Fruit fly (Drosophila melanogaster) whole organism, embryonic: ENCODE results near the gene CG9662.

Experiments
- Adf1 ChIP-seq: fragments of 200-800 bp; sonication (Bioruptor generic); IDR thresholded peaks from 2 replicates; pipeline ENCODE4 v1.3.6; 2022; ENCODE audit warnings: missing biosample characterization, missing genetic modification characterization
- CG10267 ChIP-seq: fragments of 200-800 bp; sonication (Bioruptor generic); optimal IDR thresholded peaks from 2 replicates; lab custom pipeline; 2018; ENCODE audit warnings: missing biosample characterization, mild to moderate bottlenecking, missing genetic modification characterization, moderate library complexity
- CG11093 ChIP-seq: fragments of 200-800 bp; sonication (Bioruptor generic); IDR thresholded peaks from 3 replicates; pipeline ENCODE4 v1.3.6; 2022; ENCODE audit warnings: missing biosample characterization, missing genetic modification characterization
- CG12236 ChIP-seq: fragments of 200-800 bp; sonication (Bioruptor generic); optimal IDR thresholded peaks from 2 replicates; lab custom pipeline; 2016; ENCODE audit warnings: missing biosample characterization, missing genetic modification characterization
- CG12769 ChIP-seq: fragments of 200-800 bp; sonication (Bioruptor generic); optimal IDR thresholded peaks from 2 replicates; lab custom pipeline; 2019; ENCODE audit warnings: missing biosample characterization, mild to moderate bottlenecking, missing genetic modification characterization, moderate library complexity
- CG13287 ChIP-seq: fragments of 200-800 bp; sonication (Bioruptor generic); IDR thresholded peaks from 2 replicates; pipeline ENCODE4 v1.3.6; 2022; ENCODE audit warnings: missing biosample characterization, missing genetic modification characterization; ENCODE audit not compliant: partially characterized antibody
- CG15479 ChIP-seq: fragments of 200-800 bp; sonication (Bioruptor generic); optimal IDR thresholded peaks from 3 replicates; lab custom pipeline; 2019; ENCODE audit warnings: missing biosample characterization, mild to moderate bottlenecking, missing genetic modification characterization, moderate library complexity
- CG17385 ChIP-seq: fragments of 200-800 bp; sonication (Bioruptor generic); optimal IDR thresholded peaks from 3 replicates; lab custom pipeline; 2018; ENCODE audit warnings: missing biosample characterization, mild to moderate bottlenecking, missing genetic modification characterization
- CG18262 ChIP-seq: fragments of 200-800 bp; optimal IDR thresholded peaks from 3 replicates; lab custom pipeline; 2019; ENCODE audit warnings: missing biosample characterization, mild to moderate bottlenecking, missing genetic modification characterization, moderate library complexity
- CG2129 ChIP-seq: fragments of 200-800 bp; sonication (Bioruptor generic); IDR thresholded peaks from 2 replicates; pipeline ENCODE4 v1.3.6; 2022; ENCODE audit warnings: missing biosample characterization, missing genetic modification characterization; ENCODE audit not compliant: partially characterized antibody
- CG32767 ChIP-seq: fragments of 200-800 bp; sonication (Bioruptor generic); IDR thresholded peaks from 2 replicates; pipeline ENCODE4 v1.3.6; 2022; ENCODE audit warnings: missing biosample characterization, missing genetic modification characterization
- CG3407 ChIP-seq: fragments of 200-800 bp; sonication (Bioruptor generic); optimal IDR thresholded peaks from 2 replicates; lab custom pipeline; 2018; ENCODE audit warnings: missing biosample characterization, mild to moderate bottlenecking, missing genetic modification characterization
- CG42726 ChIP-seq: fragments of 200-800 bp; sonication (Bioruptor generic); IDR thresholded peaks from 2 replicates; pipeline ENCODE4 v1.3.6; 2022; ENCODE audit warnings: missing biosample characterization, missing genetic modification characterization; ENCODE audit not compliant: partially characterized antibody
- CG43689 ChIP-seq: fragments of 200-800 bp; sonication (Bioruptor generic); IDR thresholded peaks from 2 replicates; pipeline ENCODE4 v1.3.6; 2022; ENCODE audit warnings: missing biosample characterization, missing genetic modification characterization
- CG4707 ChIP-seq: fragments of 200-800 bp; sonication (Bioruptor generic); optimal IDR thresholded peaks from 2 replicates; lab custom pipeline; 2018; ENCODE audit warnings: missing biosample characterization, mild to moderate bottlenecking, missing genetic modification characterization, moderate library complexity
- CG4730 ChIP-seq: fragments of 200-800 bp; sonication (Bioruptor generic); IDR thresholded peaks from 2 replicates; pipeline ENCODE4 v1.3.6; 2022; ENCODE audit warnings: missing biosample characterization, missing genetic modification characterization
- CG6272 ChIP-seq: fragments of 200-800 bp; sonication (Bioruptor generic); IDR thresholded peaks from 2 replicates; pipeline ENCODE4 v1.3.6; 2022; ENCODE audit warnings: missing biosample characterization, missing genetic modification characterization
- CoRest ChIP-seq: fragments of 200-800 bp; sonication (Bioruptor generic); optimal IDR thresholded peaks from 3 replicates; lab custom pipeline; 2018; ENCODE audit warnings: missing biosample characterization, mild to moderate bottlenecking, missing genetic modification characterization, moderate library complexity
- D19B ChIP-seq: fragments of 200-800 bp; sonication (Bioruptor generic); optimal IDR thresholded peaks from 2 replicates; lab custom pipeline; 2017; ENCODE audit warnings: missing biosample characterization, mild to moderate bottlenecking, missing genetic modification characterization
- ERR ChIP-seq: fragments of 200-800 bp; sonication (Bioruptor generic); optimal IDR thresholded peaks from 2 replicates; lab custom pipeline; 2016; ENCODE audit warnings: missing biosample characterization, missing genetic modification characterization
- GATAe ChIP-seq: fragments of 200-800 bp; sonication (Bioruptor generic); conservative IDR thresholded peaks from 2 replicates; pipeline ENCODE4 v1.3.6; 2022; ENCODE audit warnings: missing biosample characterization, missing genetic modification characterization
- Gsc ChIP-seq: fragments of 200-800 bp; sonication (Bioruptor generic); IDR thresholded peaks from 2 replicates; pipeline ENCODE4 v1.3.6; 2022; ENCODE audit warnings: missing biosample characterization, missing genetic modification characterization
- HLH54F ChIP-seq: fragments of 200-800 bp; sonication (Bioruptor generic); optimal IDR thresholded peaks from 3 replicates; lab custom pipeline; 2016; ENCODE audit warnings: missing biosample characterization, missing genetic modification characterization
- Hsf ChIP-seq: fragments of 200-800 bp; sonication (Bioruptor generic); optimal IDR thresholded peaks from 3 replicates; lab custom pipeline; 2016; ENCODE audit warnings: missing biosample characterization, missing genetic modification characterization
- Mes4 ChIP-seq: fragments of 200-800 bp; sonication (Bioruptor generic); optimal IDR thresholded peaks from 2 replicates; lab custom pipeline; 2016; ENCODE audit warnings: missing biosample characterization, missing genetic modification characterization
- Mrtf ChIP-seq: fragments of 200-800 bp; sonication (Bioruptor generic); IDR thresholded peaks from 3 replicates; pipeline ENCODE4 v1.3.6; 2022; ENCODE audit warnings: missing biosample characterization, missing genetic modification characterization
- Oaz ChIP-seq: fragments of 200-800 bp; sonication (Bioruptor generic); IDR thresholded peaks from 2 replicates; pipeline ENCODE4 v1.3.6; 2022; ENCODE audit warnings: missing biosample characterization, missing genetic modification characterization
- Ravus ChIP-seq: fragments of 200-800 bp; sonication (Bioruptor generic); IDR thresholded peaks from 2 replicates; pipeline ENCODE4 v1.3.6; 2022; ENCODE audit warnings: missing biosample characterization, missing genetic modification characterization
- Spps ChIP-seq: fragments of 200-800 bp; sonication (Bioruptor generic); optimal IDR thresholded peaks from 2 replicates; lab custom pipeline; 2018; ENCODE audit warnings: missing biosample characterization, mild to moderate bottlenecking, missing genetic modification characterization
- TFAM ChIP-seq: fragments of 200-800 bp; sonication (Bioruptor generic); optimal IDR thresholded peaks from 2 replicates; lab custom pipeline; 2017; ENCODE audit warnings: missing biosample characterization, missing genetic modification characterization, inconsistent platforms
- Trl ChIP-seq, 3 experiments: fragments of >200 bp in 2 of 3; fragments of 200-800 bp in 1 of 3; sonication (Bioruptor generic) in 1 of 3; optimal IDR thresholded peaks; 2 replicates in 1 of 3; 3 replicates in 2 of 3; lab custom pipeline; 2016 to 2017; ENCODE audit warnings: missing biosample characterization in 1 of 3, missing genetic modification characterization in 1 of 3
- bbx ChIP-seq: fragments of 200-800 bp; sonication (Bioruptor generic); IDR thresholded peaks from 2 replicates; pipeline ENCODE4 v1.3.6; 2022; ENCODE audit warnings: missing biosample characterization, missing genetic modification characterization; ENCODE audit not compliant: partially characterized antibody
- cato ChIP-seq: fragments of 200-800 bp; sonication (Bioruptor generic); optimal IDR thresholded peaks from 2 replicates; lab custom pipeline; 2016; ENCODE audit warnings: missing biosample characterization, missing genetic modification characterization, borderline replicate concordance
- dmrt11E ChIP-seq: fragments of 200-800 bp; sonication (Bioruptor generic); optimal IDR thresholded peaks from 3 replicates; lab custom pipeline; 2018; ENCODE audit warnings: missing biosample characterization, mild to moderate bottlenecking, missing genetic modification characterization, moderate library complexity
- ewg ChIP-seq: fragments of 200-800 bp; sonication (Bioruptor generic); optimal IDR thresholded peaks from 3 replicates; lab custom pipeline; 2017; ENCODE audit warnings: mild to moderate bottlenecking, missing biosample characterization, missing genetic modification reagents, missing genetic modification characterization
- hb ChIP-seq: fragments of 200-800 bp; sonication (Bioruptor generic); IDR thresholded peaks from 3 replicates; pipeline ENCODE4 v1.3.6; 2022; ENCODE audit warnings: missing biosample characterization, missing genetic modification characterization; ENCODE audit not compliant: partially characterized antibody
- kni ChIP-seq: fragments of 200-800 bp; sonication (Bioruptor generic); optimal IDR thresholded peaks from 3 replicates; lab custom pipeline; 2017; ENCODE audit warnings: mild to moderate bottlenecking, missing biosample characterization, missing genetic modification reagents, missing genetic modification characterization
- nerfin-2 ChIP-seq: fragments of 200-800 bp; sonication (Bioruptor generic); IDR thresholded peaks from 2 replicates; pipeline ENCODE4 v1.3.6; 2022; ENCODE audit warnings: missing biosample characterization, missing genetic modification characterization; ENCODE audit not compliant: partially characterized antibody
- org-1 ChIP-seq: fragments of 200-800 bp; sonication (Bioruptor generic); optimal IDR thresholded peaks from 2 replicates; lab custom pipeline; 2017; ENCODE audit warnings: missing biosample characterization, missing genetic modification characterization
- pan ChIP-seq, 4 experiments: fragments of >200 bp in 3 of 4; fragments of 200-800 bp in 1 of 4; sonication (Bioruptor generic) in 1 of 4; optimal IDR thresholded peaks in 3 of 4; IDR thresholded peaks in 1 of 4; 2 replicates each; pipeline versions ENCODE4 v1.3.6 to Lab custom; 2017 to 2022; ENCODE audit warnings: missing biosample characterization in 2 of 4, missing genetic modification characterization in 2 of 4, mixed read lengths in 1 of 4
- prd ChIP-seq, 3 experiments: fragments of >200 bp in 2 of 3; fragments of 200-800 bp in 1 of 3; sonication (Bioruptor generic) in 1 of 3; optimal IDR thresholded peaks in 2 of 3; IDR thresholded peaks in 1 of 3; 2 replicates in 2 of 3; 3 replicates in 1 of 3; pipeline versions ENCODE4 v1.3.6 to Lab custom; 2017 to 2022; ENCODE audit warnings: missing biosample characterization in 1 of 3, missing genetic modification characterization in 1 of 3
- pros ChIP-seq: fragments of 200-800 bp; sonication (Bioruptor generic); optimal IDR thresholded peaks from 3 replicates; lab custom pipeline; 2019; ENCODE audit warnings: missing biosample characterization, mild to moderate bottlenecking, missing genetic modification characterization, moderate library complexity
- pum ChIP-seq: fragments of 200-800 bp; sonication (Bioruptor generic); optimal IDR thresholded peaks from 2 replicates; lab custom pipeline; 2016; ENCODE audit warnings: missing biosample characterization, missing genetic modification characterization
- repo ChIP-seq: fragments of 200-800 bp; sonication (Bioruptor generic); optimal IDR thresholded peaks from 2 replicates; lab custom pipeline; 2016; ENCODE audit warnings: missing biosample characterization, missing genetic modification characterization
- run ChIP-seq: fragments of 200-800 bp; sonication (Bioruptor generic); optimal IDR thresholded peaks from 3 replicates; lab custom pipeline; 2018; ENCODE audit warnings: missing biosample characterization, mild to moderate bottlenecking, missing genetic modification characterization
- schlank ChIP-seq: fragments of 200-800 bp; sonication (Bioruptor generic); optimal IDR thresholded peaks from 2 replicates; lab custom pipeline; 2018; ENCODE audit warnings: missing biosample characterization, mild to moderate bottlenecking, missing genetic modification characterization
- sqz ChIP-seq: fragments of 200-800 bp; sonication (Bioruptor generic); optimal IDR thresholded peaks from 3 replicates; lab custom pipeline; 2018; ENCODE audit warnings: missing biosample characterization, mild to moderate bottlenecking, missing genetic modification characterization
- trh ChIP-seq: fragments of 200-800 bp; sonication (Bioruptor generic); optimal IDR thresholded peaks from 2 replicates; lab custom pipeline; 2016; ENCODE audit warnings: missing biosample characterization, missing genetic modification characterization
- wor ChIP-seq: fragments of 200-800 bp; sonication (Bioruptor generic); IDR thresholded peaks from 2 replicates; pipeline ENCODE4 v1.3.6; 2022; ENCODE audit warnings: missing biosample characterization, missing genetic modification characterization

Gene CG9662

dm6 chr2L:3373242-3373641 lies 3.3 kb downstream of the CG9662 start, which contains the start of gene GramD1B (continued):
- TF ChIP-seq nerfin-2 (GFP tag; lab: Robert Waterston, UW) (no peak), CG2129 (GFP tag; lab: Robert Waterston, UW) (no peak), dmrt11E (no peak), org-1 (GFP tag; lab: Kevin White, UChicago) (no peak), ERR (GFP tag; lab: Kevin White, UChicago) (no peak), prd (optimal IDR thresholded peaks at IDR 0.05; lab: Kevin White, UChicago) (no peak), prd (GFP tag; IDR thresholded peaks at IDR 0.05; lab: Robert Waterston, UW) (0 out of 3 replicates have a peak, but pooled peaks have one; percentile 27), CG15479 (GFP tag; lab: Kevin White, UChicago) (no peak), TFAM (no peak), CG11093 (GFP tag; lab: Robert Waterston, UW) (no peak), CG18262 (tag; lab: Kevin White, UChicago) (peak; percentile 11), CoRest (tag; lab: Kevin White, UChicago) (peak; percentile 18), repo (GFP tag; lab: Kevin White, UChicago) (no peak), D19B (GFP tag; lab: Kevin White, UChicago) (no peak), kni (GFP tag; lab: Kevin White, UChicago) (no peak), Hsf (GFP tag; lab: Kevin White, UChicago) (no peak), hb (GFP tag; lab: Robert Waterston, UW) (no peak), CG12236 (no peak), Mes4 (GFP tag; lab: Kevin White, UChicago) (no peak), Spps (tag; lab: Kevin White, UChicago) (no peak), trh (GFP tag; lab: Kevin White, UChicago) (no peak), CG13287 (GFP tag; lab: Robert Waterston, UW) (peak; percentile 57; the same call in 1 of the 2 replicates), schlank (tag; lab: Kevin White, UChicago) (no peak), Mrtf (GFP tag; lab: Robert Waterston, UW) (no peak), CG4730 (GFP tag; lab: Robert Waterston, UW) (no peak), sqz (GFP tag; lab: Kevin White, UChicago) (no peak), pros (GFP tag; lab: Kevin White, UChicago) (no peak), CG42726 (no peak), Adf1 (GFP tag; lab: Robert Waterston, UW) (no peak), CG10267 (tag; lab: Kevin White, UChicago) (peak; percentile 96), cato (no peak), CG17385 (GFP tag; lab: Kevin White, UChicago) (no peak), CG4707 (GFP tag; lab: Kevin White, UChicago) (no peak), CG3407 (GFP tag; lab: Kevin White, UChicago) (no peak), pan (optimal IDR thresholded peaks at IDR 0.05; lab: Kevin White, UChicago) (no peak), pan (GFP tag; optimal IDR thresholded peaks at IDR 0.05 in 1 of 2, IDR thresholded peaks at IDR 0.05 in 1 of 2) (no peak), HLH54F (no peak), Trl (optimal IDR thresholded peaks at IDR 0.05; lab: Kevin White, UChicago) (no peak), Trl (GFP tag; optimal IDR thresholded peaks at IDR 0.05; lab: Kevin White, UChicago) (no peak), Ravus (GFP tag; lab: Robert Waterston, UW) (no peak), CG6272 (no peak), wor (GFP tag; lab: Robert Waterston, UW) (no peak), ewg (peak; percentile 41), CG43689 (no peak), CG32767 (GFP tag; lab: Robert Waterston, UW) (no peak), run (tag; lab: Kevin White, UChicago) (no peak), Gsc (GFP tag; lab: Robert Waterston, UW) (no peak), pum (GFP tag; lab: Kevin White, UChicago) (no peak), GATAe (GFP tag; lab: Robert Waterston, UW) (no peak), bbx (GFP tag; lab: Robert Waterston, UW) (peak; percentile 59), Oaz (no peak), CG12769 (tag; lab: Kevin White, UChicago) (peak; percentile 26)
